Worm (Caenorhabditis elegans) whole organism, young adult: ENCODE measurements around the gene K12B6.4.
A peak's percentile ranks its signal among the peaks of the same experiment; 100 is the strongest.

Source experiments
- C06A6.2 ChIP-seq: fragments of 200-800 bp; sonication (Bioruptor generic); conservative IDR thresholded peaks from 2 replicates; pipeline ENCODE4 v1.3.6; 2022; ENCODE audit warnings: missing genetic modification characterization, missing compliant biosample characterization
- F37B4.10 ChIP-seq: fragments of 200-800 bp; sonication (Bioruptor generic); IDR thresholded peaks from 2 replicates; pipeline ENCODE4 v1.3.6; 2022; ENCODE audit warnings: missing genetic modification characterization, missing compliant biosample characterization
- K12H6.12 ChIP-seq: fragments of 200-800 bp; sonication (Bioruptor generic); optimal IDR thresholded peaks from 2 replicates; lab custom pipeline; 2018; ENCODE audit warnings: mild to moderate bottlenecking, missing genetic modification characterization, missing compliant biosample characterization
- T07F8.4 ChIP-seq: sonication (generic microtip); optimal IDR thresholded peaks from 2 replicates; lab custom pipeline; 2016; ENCODE audit warnings: mild to moderate bottlenecking, missing genetic modification characterization, moderate library complexity, missing compliant biosample characterization
- ZK185.1 ChIP-seq: sonication (generic microtip); optimal IDR thresholded peaks from 2 replicates; lab custom pipeline; 2016; ENCODE audit warnings: mild to moderate bottlenecking, missing genetic modification characterization, missing compliant biosample characterization; ENCODE audit not compliant: poor library complexity, severe bottlenecking
- akir-1 ChIP-seq: fragments of 200-800 bp; sonication (Bioruptor generic); optimal IDR thresholded peaks from 2 replicates; lab custom pipeline; 2018; ENCODE audit warnings: mild to moderate bottlenecking, missing genetic modification characterization, moderate library complexity, missing compliant biosample characterization
- atf-7 ChIP-seq: sonication (generic microtip); optimal IDR thresholded peaks from 2 replicates; lab custom pipeline; 2017; ENCODE audit warnings: mild to moderate bottlenecking, missing genetic modification characterization, missing compliant biosample characterization
- athp-1 ChIP-seq: sonication (generic microtip); optimal IDR thresholded peaks from 2 replicates; lab custom pipeline; 2017; ENCODE audit warnings: mild to moderate bottlenecking, missing genetic modification characterization, missing compliant biosample characterization
- ccch-3 ChIP-seq: fragments of 200-800 bp; sonication (Bioruptor generic); optimal IDR thresholded peaks from 2 replicates; lab custom pipeline; 2018; ENCODE audit warnings: mild to moderate bottlenecking, missing genetic modification characterization, missing compliant biosample characterization
- cebp-2 ChIP-seq: fragments of 200-800 bp; sonication (Bioruptor generic); IDR thresholded peaks from 2 replicates; pipeline ENCODE4 v1.3.6; 2022; ENCODE audit warnings: missing genetic modification characterization, missing compliant biosample characterization
- ceh-40 ChIP-seq: fragments of 200-800 bp; sonication (Bioruptor generic); IDR thresholded peaks from 2 replicates; pipeline ENCODE4 v1.3.6; 2022; ENCODE audit warnings: missing genetic modification characterization, missing compliant biosample characterization
- ceh-58 ChIP-seq: fragments of 200-800 bp; sonication (Bioruptor generic); IDR thresholded peaks from 2 replicates; pipeline ENCODE4 v1.3.6; 2022; ENCODE audit warnings: missing genetic modification characterization, missing compliant biosample characterization
- ceh-91 ChIP-seq: fragments of 200-800 bp; sonication (Bioruptor generic); IDR thresholded peaks from 2 replicates; pipeline ENCODE4 v1.3.6; 2022; ENCODE audit warnings: missing genetic modification reagents, missing genetic modification characterization, missing compliant biosample characterization
- chd-7 ChIP-seq: sonication (generic microtip); optimal IDR thresholded peaks from 2 replicates; lab custom pipeline; 2016; ENCODE audit warnings: mild to moderate bottlenecking, missing genetic modification characterization, moderate library complexity, missing compliant biosample characterization
- dpff-1 ChIP-seq: sonication (generic microtip); optimal IDR thresholded peaks from 2 replicates; lab custom pipeline; 2017; ENCODE audit warnings: mild to moderate bottlenecking, missing genetic modification characterization, missing compliant biosample characterization
- egl-44 ChIP-seq: fragments of 200-800 bp; sonication (Bioruptor generic); IDR thresholded peaks from 2 replicates; pipeline ENCODE4 v1.3.6; 2022; ENCODE audit warnings: missing genetic modification reagents, missing genetic modification characterization, missing compliant biosample characterization
- egrh-3 ChIP-seq: fragments of 200-800 bp; sonication (Bioruptor generic); IDR thresholded peaks from 2 replicates; pipeline ENCODE4 v1.3.6; 2022; ENCODE audit warnings: missing genetic modification reagents, missing genetic modification characterization, missing compliant biosample characterization
- ekl-4 ChIP-seq: fragments of 200-800 bp; sonication (Bioruptor generic); IDR thresholded peaks from 2 replicates; pipeline ENCODE4 v1.3.6; 2022; ENCODE audit warnings: missing genetic modification reagents, missing genetic modification characterization, missing compliant biosample characterization
- fkh-3 ChIP-seq: sonication (generic microtip); optimal IDR thresholded peaks from 2 replicates; lab custom pipeline; 2016; ENCODE audit warnings: mild to moderate bottlenecking, missing genetic modification characterization, missing compliant biosample characterization
- him-1 ChIP-seq: sonication (generic microtip); optimal IDR thresholded peaks from 2 replicates; lab custom pipeline; 2016; ENCODE audit warnings: missing genotype, missing genetic modification reagents, missing genetic modification characterization, missing compliant biosample characterization
- hlh-26 ChIP-seq: fragments of 200-800 bp; sonication (Bioruptor generic); conservative IDR thresholded peaks from 2 replicates; pipeline ENCODE4 v1.3.6; 2022; ENCODE audit warnings: missing genetic modification reagents, missing genetic modification characterization, missing compliant biosample characterization
- hmg-20 ChIP-seq: fragments of 200-800 bp; sonication (Bioruptor generic); IDR thresholded peaks from 2 replicates; pipeline ENCODE4 v1.3.6; 2022; ENCODE audit warnings: missing genetic modification reagents, missing genetic modification characterization, missing compliant biosample characterization
- hrde-1 ChIP-seq: sonication (generic microtip); optimal IDR thresholded peaks from 2 replicates; lab custom pipeline; 2016; ENCODE audit warnings: missing genetic modification characterization, mild to moderate bottlenecking, missing compliant biosample characterization, moderate library complexity, missing genotype, missing genetic modification reagents, borderline replicate concordance
- hsf-1 ChIP-seq: fragments of 200-800 bp; sonication (Bioruptor generic); IDR thresholded peaks from 2 replicates; pipeline ENCODE4 v1.3.6; 2022; ENCODE audit warnings: missing genetic modification reagents, missing genetic modification characterization, missing compliant biosample characterization
- lag-1 ChIP-seq: fragments of 200-800 bp; sonication (Bioruptor generic); IDR thresholded peaks from 2 replicates; pipeline ENCODE4 v1.3.6; 2022; ENCODE audit warnings: missing genetic modification reagents, missing genetic modification characterization, missing compliant biosample characterization
- let-526 ChIP-seq: fragments of 200-800 bp; sonication (Bioruptor generic); IDR thresholded peaks from 2 replicates; pipeline ENCODE4 v1.3.6; 2022; ENCODE audit warnings: missing genetic modification reagents, missing genetic modification characterization, missing compliant biosample characterization
- lin-26 ChIP-seq: fragments of 200-800 bp; sonication (Bioruptor generic); IDR thresholded peaks from 2 replicates; pipeline ENCODE4 v1.3.6; 2022; ENCODE audit warnings: missing genetic modification reagents, missing genetic modification characterization, missing compliant biosample characterization
- lin-35 ChIP-seq, 3 experiments: fragments of 150-350 bp in 2 of 3; sonication (generic microtip) in 1 of 3; optimal IDR thresholded peaks; 2 replicates each; lab custom pipeline; 2014 to 2018; ENCODE audit warnings: missing biosample characterization in 3 of 3, missing genetic modification characterization in 3 of 3, missing genetic modification reagents in 3 of 3
- lin-54 ChIP-seq: fragments of 200-800 bp; sonication (Bioruptor generic); optimal IDR thresholded peaks from 2 replicates; lab custom pipeline; 2018; ENCODE audit warnings: mild to moderate bottlenecking, missing genetic modification characterization, missing compliant biosample characterization
- lir-1 ChIP-seq: fragments of 200-800 bp; sonication (Bioruptor generic); conservative IDR thresholded peaks from 2 replicates; pipeline ENCODE4 v1.3.6; 2022; ENCODE audit warnings: missing genetic modification reagents, missing genetic modification characterization, missing compliant biosample characterization
- lsl-1 ChIP-seq: fragments of 200-800 bp; sonication (Bioruptor generic); optimal IDR thresholded peaks from 2 replicates; lab custom pipeline; 2018; ENCODE audit warnings: mild to moderate bottlenecking, missing genetic modification characterization, moderate library complexity, missing compliant biosample characterization
- lsy-27 ChIP-seq: sonication (generic microtip); optimal IDR thresholded peaks from 2 replicates; lab custom pipeline; 2017; ENCODE audit warnings: missing genetic modification characterization, mild to moderate bottlenecking, missing compliant biosample characterization, antibody characterized with exemption, missing genotype, borderline replicate concordance; ENCODE audit not compliant: insufficient read depth
- mxl-1 ChIP-seq: sonication (generic microtip); optimal IDR thresholded peaks from 2 replicates; lab custom pipeline; 2016; ENCODE audit warnings: missing genetic modification characterization, missing compliant biosample characterization
- nfya-1 ChIP-seq: sonication (generic microtip); optimal IDR thresholded peaks from 2 replicates; lab custom pipeline; 2017; ENCODE audit warnings: antibody characterized with exemption, missing compliant biosample characterization, missing genetic modification characterization, borderline replicate concordance; ENCODE audit not compliant: insufficient read depth
- nfyb-1 ChIP-seq: fragments of 200-800 bp; sonication (Bioruptor generic); IDR thresholded peaks from 2 replicates; pipeline ENCODE4 v1.3.6; 2022; ENCODE audit warnings: missing genetic modification reagents, missing genetic modification characterization, missing compliant biosample characterization
- rec-8 ChIP-seq, 2 experiments: sonication (generic microtip); optimal IDR thresholded peaks; 2 replicates each; lab custom pipeline; 2016; ENCODE audit warnings: mild to moderate bottlenecking in 2 of 2, missing genetic modification characterization in 2 of 2, missing genetic modification reagents in 2 of 2, missing genotype in 2 of 2, missing biosample characterization in 1 of 2, missing compliant biosample characterization in 1 of 2, moderate library complexity in 1 of 2
- repo-1 ChIP-seq: sonication (generic microtip); optimal IDR thresholded peaks from 2 replicates; lab custom pipeline; 2017; ENCODE audit warnings: mild to moderate bottlenecking, missing genetic modification characterization, missing compliant biosample characterization
- rpc-1 ChIP-seq, 2 experiments: fragments of 150-350 bp in 1 of 2; sonication (generic microtip) in 1 of 2; optimal IDR thresholded peaks; 2 replicates each; lab custom pipeline; 2014 to 2018; ENCODE audit warnings: missing biosample characterization in 1 of 2, missing genetic modification characterization in 1 of 2, missing genetic modification reagents in 1 of 2, missing genotype in 1 of 2
- sdz-38 ChIP-seq: sonication (generic microtip); optimal IDR thresholded peaks from 2 replicates; lab custom pipeline; 2016; ENCODE audit warnings: missing genotype, missing genetic modification characterization, missing compliant biosample characterization
- snpc-1.1 ChIP-seq: sonication (generic microtip); optimal IDR thresholded peaks from 2 replicates; lab custom pipeline; 2017; ENCODE audit warnings: missing genetic modification characterization, mild to moderate bottlenecking, missing compliant biosample characterization, antibody characterized with exemption, moderate library complexity, missing genotype, missing genetic modification reagents; ENCODE audit not compliant: insufficient read depth
- snpc-3.4 ChIP-seq: sonication (generic microtip); optimal IDR thresholded peaks from 2 replicates; lab custom pipeline; 2017; ENCODE audit warnings: missing genetic modification characterization, mild to moderate bottlenecking, missing compliant biosample characterization, antibody characterized with exemption, moderate library complexity, missing genotype, missing genetic modification reagents
- sptf-2 ChIP-seq: fragments of 200-800 bp; sonication (Bioruptor generic); optimal IDR thresholded peaks from 2 replicates; lab custom pipeline; 2018; ENCODE audit warnings: mild to moderate bottlenecking, missing genetic modification characterization, missing compliant biosample characterization
- tlf-1 ChIP-seq: fragments of 200-800 bp; sonication (Bioruptor generic); optimal IDR thresholded peaks from 2 replicates; lab custom pipeline; 2018; ENCODE audit warnings: mild to moderate bottlenecking, missing genetic modification characterization, missing compliant biosample characterization
- unc-62 ChIP-seq: fragments of 150-350 bp; optimal IDR thresholded peaks from 2 replicates; lab custom pipeline; 2014; ENCODE audit warnings: missing biosample characterization, missing genetic modification reagents, missing genetic modification characterization
- ztf-22 ChIP-seq: fragments of 200-800 bp; sonication (Bioruptor generic); optimal IDR thresholded peaks from 2 replicates; lab custom pipeline; 2018; ENCODE audit warnings: mild to moderate bottlenecking, missing genetic modification characterization, moderate library complexity, missing compliant biosample characterization
- ztf-26 ChIP-seq: sonication (generic microtip); optimal IDR thresholded peaks from 2 replicates; lab custom pipeline; 2017; ENCODE audit warnings: missing genetic modification characterization, missing compliant biosample characterization
- ztf-6 ChIP-seq: fragments of 200-800 bp; sonication (Bioruptor generic); IDR thresholded peaks from 2 replicates; pipeline ENCODE4 v1.3.6; 2022; ENCODE audit warnings: missing genetic modification reagents, missing genetic modification characterization, missing compliant biosample characterization

The K12B6.4 gene

ce11 chrV:6246454-6246981, 34.6 kb downstream of the K12B6.4 start, which contains the start of gene dmd-7 (continued):
- TF ChIP-seq lsy-27 (tag; lab: Kevin White, UChicago) (no peak), T07F8.4 (tag; lab: Kevin White, UChicago) (no peak), tlf-1 (peak; percentile 3), hmg-20 (GFP tag; lab: Robert Waterston, UW) (no peak), ztf-6 (no peak), fkh-3 (tag; lab: Kevin White, UChicago) (no peak), lag-1 (0 out of 2 replicates have a peak, but pooled peaks have one; percentile 37), lin-54 (GFP tag; lab: Kevin White, UChicago) (peak; percentile 34), ztf-26 (tag; lab: Kevin White, UChicago) (peak; percentile 90), nfyb-1 (0 out of 2 replicates have a peak, but pooled peaks have one; percentile 67), ceh-40 (GFP tag; lab: Robert Waterston, UW) (no peak), ztf-22 (GFP tag; lab: Kevin White, UChicago) (no peak), hlh-26 (no peak), unc-62 (GFP tag; lab: Kevin White, UChicago) (peak; percentile 71), chd-7 (tag; lab: Kevin White, UChicago) (peak; percentile 85), rpc-1 (optimal IDR thresholded peaks at IDR 0.05; lab: Kevin White, UChicago) (no peak), rpc-1 (tag; optimal IDR thresholded peaks at IDR 0.05; lab: Kevin White, UChicago) (no peak), lin-26 (GFP tag; lab: Robert Waterston, UW) (0 out of 2 replicates have a peak, but pooled peaks have one; percentile 28), cebp-2 (no peak), hrde-1 (tag; lab: Kevin White, UChicago) (no peak), ZK185.1 (tag; lab: Kevin White, UChicago) (no peak), ceh-58 (GFP tag; lab: Robert Waterston, UW) (no peak), K12H6.12 (tag; lab: Kevin White, UChicago) (peak; percentile 65), hsf-1 (GFP tag; lab: Robert Waterston, UW) (no peak), him-1 (tag; lab: Kevin White, UChicago) (no peak), rec-8 (tag; optimal IDR thresholded peaks at IDR 0.05; lab: Kevin White, UChicago) (no peak), snpc-1.1 (tag; lab: Kevin White, UChicago) (no peak), lsl-1 (GFP tag; lab: Kevin White, UChicago) (no peak), lir-1 (no peak; the same call in 1 of the 2 replicates), egl-44 (GFP tag; lab: Robert Waterston, UW) (no peak), F37B4.10 (GFP tag; lab: Robert Waterston, UW) (no peak), akir-1 (GFP tag; lab: Kevin White, UChicago) (no peak), nfya-1 (tag; lab: Kevin White, UChicago) (no peak), repo-1 (tag; lab: Kevin White, UChicago) (no peak), sdz-38 (tag; lab: Kevin White, UChicago) (no peak), lin-35 (GFP tag; optimal IDR thresholded peaks at IDR 0.05; lab: Kevin White, UChicago) (peak in 1 of 3 experiments; percentile 59), ekl-4 (GFP tag; lab: Robert Waterston, UW) (no peak), dpff-1 (no peak), C06A6.2 (peak; percentile 79), ccch-3 (GFP tag; lab: Kevin White, UChicago) (no peak), atf-7 (tag; lab: Kevin White, UChicago) (peak; percentile 75), ceh-91 (GFP tag; lab: Robert Waterston, UW) (no peak), athp-1 (tag; lab: Kevin White, UChicago) (no peak), let-526 (GFP tag; lab: Robert Waterston, UW) (no peak), snpc-3.4 (no peak), mxl-1 (tag; lab: Kevin White, UChicago) (no peak), sptf-2 (GFP tag; lab: Kevin White, UChicago) (no peak), egrh-3 (GFP tag; lab: Robert Waterston, UW) (0 out of 2 replicates have a peak, but pooled peaks have one; percentile 7)
